Worm (Caenorhabditis elegans) whole organism, mixed stage, embryonic: ENCODE results near the gene F32E10.8.

Experiments
- cnd-1 ChIP-seq: fragments of 200-800 bp; sonication (Bioruptor generic); optimal IDR thresholded peaks from 2 replicates; lab custom pipeline; 2018; ENCODE audit warnings: mild to moderate bottlenecking, missing genetic modification characterization, missing compliant biosample characterization
- ham-2 ChIP-seq: fragments of 200-800 bp; sonication (Bioruptor generic); optimal IDR thresholded peaks from 2 replicates; lab custom pipeline; 2018; ENCODE audit warnings: mild to moderate bottlenecking, missing genetic modification characterization, missing compliant biosample characterization
- nhr-12 ChIP-seq: fragments of 150-350 bp; optimal IDR thresholded peaks from 2 replicates; lab custom pipeline; 2014; ENCODE audit warnings: missing biosample characterization, missing genetic modification characterization
- nhr-76 ChIP-seq: sonication (generic microtip); optimal IDR thresholded peaks from 2 replicates; lab custom pipeline; 2017; ENCODE audit warnings: missing biosample characterization, missing genetic modification characterization
- sem-2 ChIP-seq: fragments of 200-800 bp; sonication (Bioruptor generic); optimal IDR thresholded peaks from 2 replicates; lab custom pipeline; 2018; ENCODE audit warnings: mild to moderate bottlenecking, missing genetic modification characterization, missing compliant biosample characterization
- snpc-4 ChIP-seq: fragments of 150-350 bp; optimal IDR thresholded peaks from 2 replicates; lab custom pipeline; 2014; ENCODE audit warnings: missing biosample characterization, missing genetic modification characterization
- unc-120 ChIP-seq: sonication (generic microtip); optimal IDR thresholded peaks from 2 replicates; lab custom pipeline; 2017; ENCODE audit warnings: missing genetic modification characterization, missing compliant biosample characterization; ENCODE audit not compliant: poor library complexity, severe bottlenecking

- TF ChIP-seq ham-2 (GFP tag; lab: Kevin White, UChicago) (no peak), nhr-76 (tag; lab: Kevin White, UChicago) (no peak), nhr-12 (no peak), sem-2 (GFP tag; lab: Kevin White, UChicago) (no peak), unc-120 (tag; lab: Kevin White, UChicago) (no peak), snpc-4 (tag; lab: Kevin White, UChicago) (no peak), cnd-1 (tag; lab: Kevin White, UChicago) (no peak)
Measured at ce11 chrIV:7552100-7552499, 15.3 kb upstream of the F32E10.8 start.
